Fruit fly (Drosophila melanogaster) whole organism, embryonic: ENCODE data around the gene Ptpmeg2.

Experiments
- Asciz ChIP-seq: fragments of 200-800 bp; sonication (Bioruptor generic); optimal IDR thresholded peaks from 2 replicates; lab custom pipeline; 2017; ENCODE audit warnings: missing biosample characterization, mild to moderate bottlenecking, missing genetic modification characterization, missing genetic modification reagents
- CG10431 ChIP-seq: fragments of 200-800 bp; sonication (Bioruptor generic); optimal IDR thresholded peaks from 3 replicates; lab custom pipeline; 2018; ENCODE audit warnings: missing biosample characterization, mild to moderate bottlenecking, missing genetic modification characterization
- CG11504 ChIP-seq: fragments of 200-800 bp; sonication (Bioruptor generic); optimal IDR thresholded peaks from 3 replicates; lab custom pipeline; 2019; ENCODE audit warnings: missing biosample characterization, mild to moderate bottlenecking, missing genetic modification characterization, moderate library complexity
- CG11723 ChIP-seq: fragments of 200-800 bp; sonication (Bioruptor generic); optimal IDR thresholded peaks from 2 replicates; lab custom pipeline; 2017; ENCODE audit warnings: missing biosample characterization, mild to moderate bottlenecking, missing genetic modification characterization
- CG1233 ChIP-seq: fragments of 200-800 bp; sonication (Bioruptor generic); optimal IDR thresholded peaks from 4 replicates; lab custom pipeline; 2018; ENCODE audit warnings: missing biosample characterization, mild to moderate bottlenecking, missing genetic modification characterization
- CG13123 ChIP-seq: fragments of 200-800 bp; sonication (Bioruptor generic); optimal IDR thresholded peaks from 2 replicates; lab custom pipeline; 2016; ENCODE audit warnings: missing biosample characterization, missing genetic modification characterization
- CG14014 ChIP-seq: fragments of 200-800 bp; sonication (Bioruptor generic); IDR thresholded peaks from 2 replicates; pipeline ENCODE4 v1.3.6; 2022; ENCODE audit warnings: missing biosample characterization, missing genetic modification characterization
- CG1602 ChIP-seq: fragments of 200-800 bp; sonication (Bioruptor generic); optimal IDR thresholded peaks from 3 replicates; lab custom pipeline; 2016; ENCODE audit warnings: missing biosample characterization, missing genetic modification characterization
- CG16815 ChIP-seq: fragments of 200-800 bp; sonication (Bioruptor generic); optimal IDR thresholded peaks from 3 replicates; lab custom pipeline; 2017; ENCODE audit warnings: missing biosample characterization, mild to moderate bottlenecking, missing genetic modification characterization
- CG17328 ChIP-seq: fragments of 200-800 bp; sonication (Bioruptor generic); IDR thresholded peaks from 2 replicates; pipeline ENCODE4 v1.3.6; 2022; ENCODE audit warnings: missing biosample characterization, missing genetic modification characterization
- CG17612 ChIP-seq: fragments of 200-800 bp; sonication (Bioruptor generic); IDR thresholded peaks from 2 replicates; pipeline ENCODE4 v1.3.6; 2022; ENCODE audit warnings: missing biosample characterization, missing genetic modification characterization
- CG30431 ChIP-seq: fragments of 200-800 bp; sonication (Bioruptor generic); optimal IDR thresholded peaks from 2 replicates; lab custom pipeline; 2017; ENCODE audit warnings: missing biosample characterization, missing genetic modification characterization
- CG31388 ChIP-seq: fragments of 200-800 bp; sonication (Bioruptor generic); optimal IDR thresholded peaks from 2 replicates; lab custom pipeline; 2016; ENCODE audit warnings: missing biosample characterization, missing genetic modification characterization
- CG32532 ChIP-seq: fragments of 200-800 bp; sonication (Bioruptor generic); IDR thresholded peaks from 2 replicates; pipeline ENCODE4 v1.3.6; 2022; ENCODE audit warnings: missing biosample characterization, missing genetic modification characterization
- CG3407 ChIP-seq: fragments of 200-800 bp; sonication (Bioruptor generic); optimal IDR thresholded peaks from 2 replicates; lab custom pipeline; 2018; ENCODE audit warnings: missing biosample characterization, mild to moderate bottlenecking, missing genetic modification characterization
- CG3726 ChIP-seq: fragments of 200-800 bp; sonication (Bioruptor generic); IDR thresholded peaks from 3 replicates; pipeline ENCODE4, ENCODE4 v1.3.6; 2022; ENCODE audit warnings: missing biosample characterization, missing genetic modification characterization
- CG43689 ChIP-seq: fragments of 200-800 bp; sonication (Bioruptor generic); IDR thresholded peaks from 2 replicates; pipeline ENCODE4 v1.3.6; 2022; ENCODE audit warnings: missing biosample characterization, missing genetic modification characterization
- CG4617 ChIP-seq: fragments of 200-800 bp; sonication (Bioruptor generic); optimal IDR thresholded peaks from 3 replicates; lab custom pipeline; 2016; ENCODE audit warnings: missing biosample characterization, missing genetic modification characterization, borderline replicate concordance
- CG6654 ChIP-seq: fragments of 200-800 bp; sonication (Bioruptor generic); optimal IDR thresholded peaks from 2 replicates; lab custom pipeline; 2017; ENCODE audit warnings: missing biosample characterization, mild to moderate bottlenecking, missing genetic modification characterization
- CG6791 ChIP-seq: fragments of 200-800 bp; sonication (Bioruptor generic); IDR thresholded peaks from 3 replicates; pipeline ENCODE4 v1.3.6; 2022; ENCODE audit warnings: missing biosample characterization, missing genetic modification characterization; ENCODE audit not compliant: partially characterized antibody
- CG6813 ChIP-seq: fragments of 200-800 bp; sonication (Bioruptor generic); optimal IDR thresholded peaks from 2 replicates; lab custom pipeline; 2017; ENCODE audit warnings: missing biosample characterization, missing genetic modification characterization, mild to moderate bottlenecking, moderate library complexity, missing genetic modification reagents
- Deaf1 ChIP-seq: fragments of 200-800 bp; optimal IDR thresholded peaks from 3 replicates; lab custom pipeline; 2019; ENCODE audit warnings: missing biosample characterization, mild to moderate bottlenecking, missing genetic modification characterization, moderate library complexity
- Dip2 ChIP-seq: fragments of 200-800 bp; sonication (Bioruptor generic); IDR thresholded peaks from 2 replicates; pipeline ENCODE4 v1.3.6; 2022; ENCODE audit warnings: missing biosample characterization, missing genetic modification characterization
- E2f1 ChIP-seq: fragments of 200-800 bp; sonication (Bioruptor generic); IDR thresholded peaks from 2 replicates; pipeline ENCODE4 v1.3.6; 2022; ENCODE audit warnings: missing biosample characterization, missing genetic modification characterization
- Gug ChIP-seq: fragments of 200-800 bp; sonication (Bioruptor generic); IDR thresholded peaks from 4 replicates; pipeline ENCODE4 v1.3.6; 2022; ENCODE audit warnings: missing biosample characterization, missing genetic modification characterization
- HLH54F ChIP-seq: fragments of 200-800 bp; sonication (Bioruptor generic); optimal IDR thresholded peaks from 3 replicates; lab custom pipeline; 2016; ENCODE audit warnings: missing biosample characterization, missing genetic modification characterization
- Hr51 ChIP-seq, 2 experiments: fragments of 200-800 bp; sonication (Bioruptor generic); optimal IDR thresholded peaks; 2 replicates in 1 of 2; 3 replicates in 1 of 2; lab custom pipeline; 2016 to 2018; ENCODE audit warnings: missing biosample characterization in 2 of 2, missing genetic modification characterization in 2 of 2, mild to moderate bottlenecking in 1 of 2, moderate library complexity in 1 of 2
- Kr ChIP-seq: fragments of 200-800 bp; sonication (Bioruptor generic); optimal IDR thresholded peaks from 2 replicates; lab custom pipeline; 2017; ENCODE audit warnings: missing biosample characterization, mild to moderate bottlenecking, missing genetic modification characterization
- Lhr ChIP-seq: fragments of 200-800 bp; sonication (Bioruptor generic); optimal IDR thresholded peaks from 3 replicates; lab custom pipeline; 2017; ENCODE audit warnings: mild to moderate bottlenecking, missing biosample characterization, missing genetic modification reagents, missing genetic modification characterization
- Lim3 ChIP-seq: fragments of 200-800 bp; sonication (Bioruptor generic); IDR thresholded peaks from 2 replicates; pipeline ENCODE4 v1.3.6; 2022; ENCODE audit warnings: missing biosample characterization, missing genetic modification characterization
- Nf-YA ChIP-seq: fragments of 200-800 bp; sonication (Bioruptor generic); IDR thresholded peaks from 2 replicates; pipeline ENCODE4 v1.3.6; 2022; ENCODE audit warnings: missing biosample characterization, missing genetic modification characterization
- Trl ChIP-seq, 3 experiments: fragments of >200 bp in 2 of 3; fragments of 200-800 bp in 1 of 3; sonication (Bioruptor generic) in 1 of 3; optimal IDR thresholded peaks; 2 replicates in 1 of 3; 3 replicates in 2 of 3; lab custom pipeline; 2016 to 2017; ENCODE audit warnings: missing biosample characterization in 1 of 3, missing genetic modification characterization in 1 of 3
- ac ChIP-seq: fragments of 200-800 bp; sonication (Bioruptor generic); optimal IDR thresholded peaks from 3 replicates; lab custom pipeline; 2017; ENCODE audit warnings: missing biosample characterization, mild to moderate bottlenecking, missing genetic modification characterization
- bowl ChIP-seq: fragments of 200-800 bp; sonication (Bioruptor generic); IDR thresholded peaks from 2 replicates; pipeline ENCODE4 v1.3.6; 2022; ENCODE audit warnings: missing biosample characterization, missing genetic modification characterization
- caup ChIP-seq: fragments of 200-800 bp; sonication (Bioruptor generic); optimal IDR thresholded peaks from 3 replicates; lab custom pipeline; 2017; ENCODE audit warnings: missing biosample characterization, mild to moderate bottlenecking, missing genetic modification characterization, moderate library complexity; ENCODE audit not compliant: severe bottlenecking
- chinmo ChIP-seq: fragments of 200-800 bp; sonication (Bioruptor generic); IDR thresholded peaks from 4 replicates; pipeline ENCODE4 v1.3.6; 2022; ENCODE audit warnings: missing biosample characterization, missing genetic modification characterization; ENCODE audit not compliant: partially characterized antibody
- gce ChIP-seq: fragments of 200-800 bp; sonication (Bioruptor generic); IDR thresholded peaks from 3 replicates; pipeline ENCODE4 v1.3.6; 2022; ENCODE audit warnings: missing biosample characterization, missing genetic modification characterization
- inv ChIP-seq: fragments of 200-800 bp; sonication (Bioruptor generic); IDR thresholded peaks from 2 replicates; pipeline ENCODE4 v1.3.6; 2022; ENCODE audit warnings: missing biosample characterization, missing genetic modification characterization; ENCODE audit not compliant: partially characterized antibody
- jigr1 ChIP-seq: fragments of 200-800 bp; sonication (Bioruptor generic); IDR thresholded peaks from 3 replicates; pipeline ENCODE4 v1.3.6; 2022; ENCODE audit warnings: missing biosample characterization, missing genetic modification characterization
- jing ChIP-seq: fragments of 200-800 bp; sonication (Bioruptor generic); optimal IDR thresholded peaks from 2 replicates; lab custom pipeline; 2018; ENCODE audit warnings: missing biosample characterization, mild to moderate bottlenecking, missing genetic modification characterization
- nmo ChIP-seq: fragments of 200-800 bp; sonication (Bioruptor generic); optimal IDR thresholded peaks from 2 replicates; lab custom pipeline; 2018; ENCODE audit warnings: missing biosample characterization, mild to moderate bottlenecking, missing genetic modification characterization, moderate library complexity
- prd ChIP-seq, 3 experiments: fragments of >200 bp in 2 of 3; fragments of 200-800 bp in 1 of 3; sonication (Bioruptor generic) in 1 of 3; optimal IDR thresholded peaks in 2 of 3; IDR thresholded peaks in 1 of 3; 2 replicates in 2 of 3; 3 replicates in 1 of 3; pipeline versions ENCODE4 v1.3.6 to Lab custom; 2017 to 2022; ENCODE audit warnings: missing biosample characterization in 1 of 3, missing genetic modification characterization in 1 of 3
- ranshi ChIP-seq: fragments of 200-800 bp; sonication (Bioruptor generic); IDR thresholded peaks from 2 replicates; pipeline ENCODE4 v1.3.6; 2022; ENCODE audit warnings: missing biosample characterization, missing genetic modification characterization
- sima ChIP-seq: fragments of 200-800 bp; sonication (Bioruptor generic); optimal IDR thresholded peaks from 2 replicates; lab custom pipeline; 2016; ENCODE audit warnings: missing biosample characterization, missing genetic modification characterization
- sna ChIP-seq: fragments of 200-800 bp; sonication (Bioruptor generic); IDR thresholded peaks from 2 replicates; pipeline ENCODE4 v1.3.6; 2022; ENCODE audit warnings: missing biosample characterization, missing genetic modification characterization; ENCODE audit not compliant: partially characterized antibody
- ssp ChIP-seq: fragments of 200-800 bp; sonication (Bioruptor generic); IDR thresholded peaks from 2 replicates; pipeline ENCODE4 v1.3.6; 2022; ENCODE audit warnings: missing biosample characterization, missing genetic modification characterization
- tll ChIP-seq, 2 experiments: fragments of 200-800 bp in 1 of 2; fragments of >200 bp in 1 of 2; sonication (Bioruptor generic) in 1 of 2; optimal IDR thresholded peaks; 2 replicates each; lab custom pipeline; 2017 to 2019; ENCODE audit warnings: missing biosample characterization in 2 of 2, missing genetic modification characterization in 2 of 2, mild to moderate bottlenecking in 1 of 2, moderate library complexity in 1 of 2
- trh ChIP-seq: fragments of 200-800 bp; sonication (Bioruptor generic); optimal IDR thresholded peaks from 2 replicates; lab custom pipeline; 2016; ENCODE audit warnings: missing biosample characterization, missing genetic modification characterization
- zen ChIP-seq: fragments of 200-800 bp; sonication (Bioruptor generic); optimal IDR thresholded peaks from 3 replicates; lab custom pipeline; 2018; ENCODE audit warnings: missing biosample characterization, mild to moderate bottlenecking, missing genetic modification characterization, moderate library complexity

The Ptpmeg2 gene

DNA sequence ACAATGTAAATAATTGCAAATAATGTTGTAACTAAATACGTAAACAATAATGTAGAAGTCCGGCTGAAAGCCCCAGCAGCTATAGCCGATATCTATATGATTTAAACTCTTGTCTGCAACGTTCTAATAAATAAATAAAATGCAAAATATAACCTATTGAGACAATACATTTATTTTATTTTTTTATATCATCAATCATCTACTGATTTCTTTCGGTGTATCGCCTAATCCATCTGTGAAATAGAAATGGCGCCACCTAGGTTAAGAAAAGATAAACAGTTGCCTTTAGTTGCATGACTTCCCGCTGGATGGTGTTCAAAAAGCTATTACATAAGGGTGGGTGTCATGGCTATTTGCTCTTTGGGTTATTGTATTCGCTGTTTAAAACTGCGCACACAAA, 28.7 kb upstream of the Ptpmeg2 start (continued):
- TF ChIP-seq CG4617 (GFP tag; lab: Kevin White, UChicago) (peak; percentile 69), gce (GFP tag; lab: Robert Waterston, UW) (peak; percentile 94), zen (tag; lab: Kevin White, UChicago) (peak; percentile 96), CG17612 (peak; percentile 81), ac (GFP tag; lab: Kevin White, UChicago) (peak; percentile 94), ssp (peak; percentile 76), CG6813 (GFP tag; lab: Kevin White, UChicago) (peak; percentile 98), sima (GFP tag; lab: Kevin White, UChicago) (peak; percentile 55), sna (GFP tag; lab: Robert Waterston, UW) (no peak), HLH54F (GFP tag; lab: Kevin White, UChicago) (peak; percentile 83), Trl (optimal IDR thresholded peaks at IDR 0.05; lab: Kevin White, UChicago) (no peak), Trl (GFP tag; optimal IDR thresholded peaks at IDR 0.05; lab: Kevin White, UChicago) (peak; percentile 79), CG1602 (GFP tag; lab: Kevin White, UChicago) (peak; percentile 86), Hr51 (GFP tag; optimal IDR thresholded peaks at IDR 0.05; lab: Kevin White, UChicago) (peak; percentile 89 to 97), Asciz (peak; percentile 95), CG13123 (GFP tag; lab: Kevin White, UChicago) (peak; percentile 71), CG30431 (GFP tag; lab: Kevin White, UChicago) (peak; percentile 88), CG6654 (GFP tag; lab: Kevin White, UChicago) (peak; percentile 86), trh (GFP tag; lab: Kevin White, UChicago) (peak; percentile 87), nmo (GFP tag; lab: Kevin White, UChicago) (peak; percentile 96), Nf-YA (GFP tag; lab: Robert Waterston, UW) (peak; percentile 90), Dip2 (peak; percentile 89), CG3726 (GFP tag; lab: Robert Waterston, UW) (peak; percentile 91), CG16815 (GFP tag; lab: Kevin White, UChicago) (peak; percentile 86), bowl (GFP tag; lab: Robert Waterston, UW) (peak; percentile 87), ranshi (GFP tag; lab: Robert Waterston, UW) (peak; percentile 92), CG17328 (GFP tag; lab: Robert Waterston, UW) (peak; percentile 96), CG11504 (peak; percentile 95), tll (GFP tag; optimal IDR thresholded peaks at IDR 0.05; lab: Kevin White, UChicago) (peak in 1 of 2 experiments; percentile 44), CG14014 (peak; percentile 95), jigr1 (GFP tag; lab: Robert Waterston, UW) (peak; percentile 61; the same call in 1 of the 3 replicates), Lhr (GFP tag; lab: Kevin White, UChicago) (peak; percentile 91), CG10431 (GFP tag; lab: Kevin White, UChicago) (peak; percentile 85), Lim3 (GFP tag; lab: Robert Waterston, UW) (peak; percentile 72), CG1233 (GFP tag; lab: Kevin White, UChicago) (peak; percentile 95), CG31388 (GFP tag; lab: Kevin White, UChicago) (peak; percentile 77), chinmo (GFP tag; lab: Robert Waterston, UW) (no peak), CG3407 (GFP tag; lab: Kevin White, UChicago) (peak; percentile 92), Kr (GFP tag; lab: Kevin White, UChicago) (peak; percentile 60), inv (GFP tag; lab: Robert Waterston, UW) (no peak), prd (optimal IDR thresholded peaks at IDR 0.05; lab: Kevin White, UChicago) (no peak), prd (GFP tag; IDR thresholded peaks at IDR 0.05; lab: Robert Waterston, UW) (peak; percentile 91), CG32532 (GFP tag; lab: Robert Waterston, UW) (peak; percentile 97), CG6791 (0 out of 3 replicates have a peak, but pooled peaks have one; percentile 46), E2f1 (GFP tag; lab: Robert Waterston, UW) (peak; percentile 93), CG43689 (GFP tag; lab: Robert Waterston, UW) (peak; percentile 71), jing (GFP tag; lab: Kevin White, UChicago) (peak; percentile 87), Gug (GFP tag; lab: Robert Waterston, UW) (peak; percentile 65), CG11723 (peak; percentile 93), caup (GFP tag; lab: Kevin White, UChicago) (peak; percentile 96), Deaf1 (tag; lab: Kevin White, UChicago) (peak; percentile 79)
